1 fruit fly cellular context compared by ENCODE assay signal in genomic region chr3L:1886125-1886544, dm6.
TF ChIP-seq lines count a peak whose summit lies in the region.

No protein-coding gene starts in this region.

TF ChIP-seq in whole organism, embryonic, 481 proteins besides CTCF, POLR2A, EP300 and RAD21 (continued from another document and continues in another):
- TF ChIP-seq CG6683 (GFP tag; optimal IDR thresholded peaks at IDR 0.05; lab: Kevin White, UChicago) (no peak), Doc2 (GFP tag; IDR thresholded peaks at IDR 0.05; lab: Robert Waterston, UW) (no peak), Spps (tag; optimal IDR thresholded peaks at IDR 0.05; lab: Kevin White, UChicago) (peak; percentile 56), BtbVII (GFP tag; optimal IDR thresholded peaks at IDR 0.05; lab: Kevin White, UChicago) (peak; percentile 29), cas (GFP tag; IDR thresholded peaks at IDR 0.05; lab: Robert Waterston, UW) (no peak), CG3838 (GFP tag; optimal IDR thresholded peaks at IDR 0.05; lab: Kevin White, UChicago) (peak; percentile 57), Atf3 (GFP tag; optimal IDR thresholded peaks at IDR 0.05; lab: Kevin White, UChicago) (peak; percentile 82), Adf1 (GFP tag; IDR thresholded peaks at IDR 0.05; lab: Robert Waterston, UW) (no peak), Sry-δ (GFP tag; optimal IDR thresholded peaks at IDR 0.05; lab: Kevin White, UChicago) (peak; percentile 37), Sin3A (optimal IDR thresholded peaks at IDR 0.05; lab: Kevin White, UChicago) (no peak), B-H1 (GFP tag; IDR thresholded peaks at IDR 0.05; lab: Robert Waterston, UW) (peak; percentile 73), Atf-2 (GFP tag; optimal IDR thresholded peaks at IDR 0.05; lab: Kevin White, UChicago) (peak; percentile 77), slbo (GFP tag; IDR thresholded peaks at IDR 0.05; lab: Robert Waterston, UW) (peak; percentile 64; the same call in 1 of the 2 replicates), ERR (GFP tag; optimal IDR thresholded peaks at IDR 0.05; lab: Kevin White, UChicago) (peak; percentile 37), gsb (GFP tag; IDR thresholded peaks at IDR 0.05; lab: Robert Waterston, UW) (0 out of 2 replicates have a peak, but pooled peaks have one; percentile 26), her (GFP tag; optimal IDR thresholded peaks at IDR 0.05; lab: Kevin White, UChicago) (peak; percentile 55), crol (GFP tag; IDR thresholded peaks at IDR 0.05; lab: Robert Waterston, UW) (no peak), H2.0 (GFP tag; IDR thresholded peaks at IDR 0.05; lab: Robert Waterston, UW) (peak; percentile 79), lbe (GFP tag; optimal IDR thresholded peaks at IDR 0.05; lab: Kevin White, UChicago) (peak; percentile 93), CG17359 (tag; optimal IDR thresholded peaks at IDR 0.05; lab: Kevin White, UChicago) (peak; percentile 93), ab (GFP tag; optimal IDR thresholded peaks at IDR 0.05; lab: Kevin White, UChicago) (no peak), CG17612 (GFP tag; IDR thresholded peaks at IDR 0.05; lab: Robert Waterston, UW) (no peak; the same call in 1 of the 2 replicates), HLH4C (GFP tag; IDR thresholded peaks at IDR 0.05; lab: Robert Waterston, UW; ENCODE audit: partially characterized antibody) (no peak), trem (tag; optimal IDR thresholded peaks at IDR 0.05; lab: Kevin White, UChicago) (peak; percentile 83), TFAM (GFP tag; optimal IDR thresholded peaks at IDR 0.05; lab: Kevin White, UChicago) (peak; percentile 62), Dek (tag; optimal IDR thresholded peaks at IDR 0.05; lab: Kevin White, UChicago) (peak; percentile 27), eyg (GFP tag; optimal IDR thresholded peaks at IDR 0.05; lab: Kevin White, UChicago) (peak; percentile 47), CG16779 (GFP tag; IDR thresholded peaks at IDR 0.05; lab: Robert Waterston, UW) (no peak), CG31224 (GFP tag; IDR thresholded peaks at IDR 0.05; lab: Robert Waterston, UW) (peak; percentile 59), Taf1 (GFP tag; IDR thresholded peaks at IDR 0.05; lab: Robert Waterston, UW) (no peak), fd64A (GFP tag; optimal IDR thresholded peaks at IDR 0.05; lab: Kevin White, UChicago) (peak; percentile 73), CG7839 (tag; optimal IDR thresholded peaks at IDR 0.05; lab: Kevin White, UChicago) (peak; percentile 85), ATbp (GFP tag; optimal IDR thresholded peaks at IDR 0.05; lab: Kevin White, UChicago) (peak; percentile 84), CG8281 (tag; optimal IDR thresholded peaks at IDR 0.05; lab: Kevin White, UChicago) (peak; percentile 64), esg (GFP tag; conservative IDR thresholded peaks at IDR 0.05; lab: Robert Waterston, UW) (peak; percentile 82), CG7745 (tag; optimal IDR thresholded peaks at IDR 0.05; lab: Kevin White, UChicago) (no peak), dimm (GFP tag; IDR thresholded peaks at IDR 0.05; lab: Robert Waterston, UW) (peak; percentile 80), inv (GFP tag; IDR thresholded peaks at IDR 0.05; lab: Robert Waterston, UW; ENCODE audit: partially characterized antibody) (no peak), CG16813 (GFP tag; IDR thresholded peaks at IDR 0.05; lab: Robert Waterston, UW; ENCODE audit: partially characterized antibody) (no peak), CG12942 (GFP tag; optimal IDR thresholded peaks at IDR 0.05; lab: Kevin White, UChicago) (peak; percentile 65), CG3995 (GFP tag; optimal IDR thresholded peaks at IDR 0.05; lab: Kevin White, UChicago) (no peak), CG8944 (GFP tag; optimal IDR thresholded peaks at IDR 0.05; lab: Kevin White, UChicago) (peak; percentile 74), CoRest (tag; optimal IDR thresholded peaks at IDR 0.05; lab: Kevin White, UChicago) (peak; percentile 79), CG3407 (GFP tag; optimal IDR thresholded peaks at IDR 0.05; lab: Kevin White, UChicago) (peak; percentile 77), Ssrp (tag; optimal IDR thresholded peaks at IDR 0.05; lab: Kevin White, UChicago) (peak; percentile 88), Antp (GFP tag; optimal IDR thresholded peaks at IDR 0.05; lab: Kevin White, UChicago) (peak; percentile 75), CG16863 (GFP tag; optimal IDR thresholded peaks at IDR 0.05; lab: Kevin White, UChicago) (peak; percentile 89), unc-4 (GFP tag; IDR thresholded peaks at IDR 0.05; lab: Robert Waterston, UW; ENCODE audit: partially characterized antibody) (no peak), psq (GFP tag; optimal IDR thresholded peaks at IDR 0.05; lab: Kevin White, UChicago) (peak; percentile 50), CG6254 (GFP tag; optimal IDR thresholded peaks at IDR 0.05; lab: Kevin White, UChicago) (peak; percentile 80), CG4404 (GFP tag; IDR thresholded peaks at IDR 0.05; lab: Robert Waterston, UW) (peak; percentile 88), CG1832 (GFP tag; optimal IDR thresholded peaks at IDR 0.05; lab: Kevin White, UChicago) (no peak), Opbp (GFP tag; IDR thresholded peaks at IDR 0.05; lab: Robert Waterston, UW; ENCODE audit: partially characterized antibody) (no peak), zf30C (GFP tag; optimal IDR thresholded peaks at IDR 0.05; lab: Kevin White, UChicago) (peak; percentile 89), Hand (GFP tag; optimal IDR thresholded peaks at IDR 0.05; lab: Kevin White, UChicago) (no peak), Stat92E (GFP tag; optimal IDR thresholded peaks at IDR 0.05; lab: Kevin White, UChicago) (no peak), CG12391 (tag; optimal IDR thresholded peaks at IDR 0.05; lab: Kevin White, UChicago) (peak; percentile 84), CG8388 (GFP tag; optimal IDR thresholded peaks at IDR 0.05; lab: Kevin White, UChicago) (peak; percentile 79), wek (GFP tag; optimal IDR thresholded peaks at IDR 0.05; lab: Kevin White, UChicago) (peak; percentile 68), CG11695 (GFP tag; IDR thresholded peaks at IDR 0.05; lab: Robert Waterston, UW) (peak; percentile 70), NC2β (GFP tag; optimal IDR thresholded peaks at IDR 0.05; lab: Kevin White, UChicago) (peak; percentile 83), fd3F (GFP tag; optimal IDR thresholded peaks at IDR 0.05; lab: Kevin White, UChicago) (peak; percentile 37), fd96Cb (tag; optimal IDR thresholded peaks at IDR 0.05; lab: Kevin White, UChicago) (peak; percentile 90), row (GFP tag; IDR thresholded peaks at IDR 0.05; lab: Robert Waterston, UW) (peak; percentile 81), scrt (GFP tag; optimal IDR thresholded peaks at IDR 0.05; lab: Kevin White, UChicago) (peak; percentile 48), CG3726 (GFP tag; IDR thresholded peaks at IDR 0.05; lab: Robert Waterston, UW) (peak; percentile 77; the same call in 2 of the 3 replicates), CG7786 (GFP tag; optimal IDR thresholded peaks at IDR 0.05; lab: Kevin White, UChicago) (peak; percentile 76), gce (GFP tag; IDR thresholded peaks at IDR 0.05; lab: Robert Waterston, UW) (peak; percentile 75; the same call in 2 of the 3 replicates), CG34422 (GFP tag; IDR thresholded peaks at IDR 0.05; lab: Robert Waterston, UW) (peak; percentile 83), Scr (GFP tag; IDR thresholded peaks at IDR 0.05; lab: Robert Waterston, UW; ENCODE audit: partially characterized antibody) (no peak), CG7372 (GFP tag; IDR thresholded peaks at IDR 0.05; lab: Robert Waterston, UW) (peak; percentile 73), NfI (GFP tag; optimal IDR thresholded peaks at IDR 0.05; lab: Kevin White, UChicago) (peak; percentile 70), CG2120 (GFP tag; optimal IDR thresholded peaks at IDR 0.05; lab: Kevin White, UChicago) (no peak), MESR4 (GFP tag; optimal IDR thresholded peaks at IDR 0.05; lab: Kevin White, UChicago) (peak; percentile 6), tup (GFP tag; optimal IDR thresholded peaks at IDR 0.05; lab: Kevin White, UChicago) (no peak), Fer2 (tag; optimal IDR thresholded peaks at IDR 0.05; lab: Kevin White, UChicago) (peak; percentile 25), corto (GFP tag; optimal IDR thresholded peaks at IDR 0.05; lab: Kevin White, UChicago) (peak; percentile 82), Six4 (GFP tag; optimal IDR thresholded peaks at IDR 0.05; lab: Kevin White, UChicago) (peak; percentile 72), CG30403 (GFP tag; optimal IDR thresholded peaks at IDR 0.05; lab: Kevin White, UChicago) (peak; percentile 78), Med (GFP tag; lab: Kevin White, UChicago) (peak; percentile 96), CG1024 (GFP tag; IDR thresholded peaks at IDR 0.05; lab: Robert Waterston, UW) (peak; percentile 86), Gsc (GFP tag; IDR thresholded peaks at IDR 0.05; lab: Robert Waterston, UW) (peak; percentile 72), dan (GFP tag; IDR thresholded peaks at IDR 0.05; lab: Robert Waterston, UW) (peak; percentile 78), CG18619 (GFP tag; optimal IDR thresholded peaks at IDR 0.05; lab: Kevin White, UChicago) (peak; percentile 46), CG17385 (GFP tag; optimal IDR thresholded peaks at IDR 0.05; lab: Kevin White, UChicago) (peak; percentile 74), al (GFP tag; IDR thresholded peaks at IDR 0.05; lab: Robert Waterston, UW) (peak; percentile 32; the same call in 1 of the 2 replicates), Gug (GFP tag; IDR thresholded peaks at IDR 0.05; lab: Robert Waterston, UW) (peak; percentile 51; the same call in 2 of the 4 replicates), CG10654 (GFP tag; optimal IDR thresholded peaks at IDR 0.05; lab: Kevin White, UChicago) (peak; percentile 80), da (GFP tag; optimal IDR thresholded peaks at IDR 0.05; lab: Kevin White, UChicago) (peak; percentile 54), lilli (GFP tag; optimal IDR thresholded peaks at IDR 0.05; lab: Kevin White, UChicago) (peak; percentile 67), HLH54F (GFP tag; optimal IDR thresholded peaks at IDR 0.05; lab: Kevin White, UChicago) (peak; percentile 42), pfk (GFP tag; optimal IDR thresholded peaks at IDR 0.05; lab: Kevin White, UChicago) (no peak), CG13287 (GFP tag; IDR thresholded peaks at IDR 0.05; lab: Robert Waterston, UW; ENCODE audit: partially characterized antibody) (no peak), fu2 (GFP tag; optimal IDR thresholded peaks at IDR 0.05; lab: Kevin White, UChicago) (peak; percentile 39), ato (GFP tag; IDR thresholded peaks at IDR 0.05; lab: Robert Waterston, UW; ENCODE audit: partially characterized antibody) (no peak), CG6854 (GFP tag; optimal IDR thresholded peaks at IDR 0.05; lab: Kevin White, UChicago) (no peak), pho (GFP tag; optimal IDR thresholded peaks at IDR 0.05; lab: Kevin White, UChicago) (peak; percentile 40), Hmr (GFP tag; optimal IDR thresholded peaks at IDR 0.05; lab: Kevin White, UChicago) (no peak), CG5245 (GFP tag; optimal IDR thresholded peaks at IDR 0.05; lab: Kevin White, UChicago) (peak; percentile 83), gcm2 (GFP tag; optimal IDR thresholded peaks at IDR 0.05; lab: Kevin White, UChicago) (peak; percentile 54), caup (GFP tag; optimal IDR thresholded peaks at IDR 0.05; lab: Kevin White, UChicago; ENCODE audit: severe bottlenecking) (peak; percentile 40), CG4854 (GFP tag; optimal IDR thresholded peaks at IDR 0.05; lab: Kevin White, UChicago) (peak; percentile 68), tna (GFP tag; IDR thresholded peaks at IDR 0.05; lab: Robert Waterston, UW; ENCODE audit: partially characterized antibody) (no peak), CG10274 (GFP tag; optimal IDR thresholded peaks at IDR 0.05; lab: Kevin White, UChicago) (peak; percentile 50), btn (GFP tag; optimal IDR thresholded peaks at IDR 0.05; lab: Kevin White, UChicago) (peak; percentile 89), ara (GFP tag; IDR thresholded peaks at IDR 0.05; lab: Robert Waterston, UW) (peak; percentile 91), CG11696 (GFP tag; IDR thresholded peaks at IDR 0.05; lab: Robert Waterston, UW) (peak; percentile 73), Dfd (GFP tag; optimal IDR thresholded peaks at IDR 0.05; lab: Kevin White, UChicago) (no peak), shn (GFP tag; optimal IDR thresholded peaks at IDR 0.05; lab: Kevin White, UChicago) (peak; percentile 64), br (optimal IDR thresholded peaks at IDR 0.05; lab: Kevin White, UChicago) (no peak), bigmax (GFP tag; optimal IDR thresholded peaks at IDR 0.05; lab: Kevin White, UChicago) (no peak), CG34224 (GFP tag; IDR thresholded peaks at IDR 0.05; lab: Robert Waterston, UW; ENCODE audit: partially characterized antibody) (no peak), CG1647 (GFP tag; optimal IDR thresholded peaks at IDR 0.05; lab: Kevin White, UChicago) (peak; percentile 73), tgo (GFP tag; IDR thresholded peaks at IDR 0.05; lab: Robert Waterston, UW) (peak; percentile 78), tin (GFP tag; optimal IDR thresholded peaks at IDR 0.05; lab: Kevin White, UChicago) (peak; percentile 86), ems (GFP tag; optimal IDR thresholded peaks at IDR 0.05; lab: Kevin White, UChicago) (peak; percentile 73), zfh2 (GFP tag; optimal IDR thresholded peaks at IDR 0.05; lab: Kevin White, UChicago) (no peak), CG2199 (GFP tag; IDR thresholded peaks at IDR 0.05; lab: Robert Waterston, UW) (peak; percentile 91; the same call in 2 of the 3 replicates), Blimp-1 (GFP tag; optimal IDR thresholded peaks at IDR 0.05; lab: Kevin White, UChicago) (peak; percentile 83), abd-A (tag; optimal IDR thresholded peaks at IDR 0.05; lab: Kevin White, UChicago) (no peak), PHDP (tag; optimal IDR thresholded peaks at IDR 0.05; lab: Kevin White, UChicago) (peak; percentile 66), ind (GFP tag; optimal IDR thresholded peaks at IDR 0.05; lab: Kevin White, UChicago) (peak; percentile 85), CG10209 (GFP tag; optimal IDR thresholded peaks at IDR 0.05; lab: Kevin White, UChicago) (peak; percentile 77), Atf6 (GFP tag; IDR thresholded peaks at IDR 0.05; lab: Robert Waterston, UW) (peak; percentile 28; the same call in 1 of the 2 replicates), Hey (tag; optimal IDR thresholded peaks at IDR 0.05; lab: Kevin White, UChicago) (no peak), hth (optimal IDR thresholded peaks at IDR 0.05; lab: Kevin White, UChicago) (no peak), pita (GFP tag; optimal IDR thresholded peaks at IDR 0.05; lab: Kevin White, UChicago) (no peak), CG11247 (GFP tag; IDR thresholded peaks at IDR 0.05; lab: Robert Waterston, UW) (peak; percentile 74), CG2129 (GFP tag; IDR thresholded peaks at IDR 0.05; lab: Robert Waterston, UW; ENCODE audit: partially characterized antibody) (no peak), B-H2 (GFP tag; optimal IDR thresholded peaks at IDR 0.05; lab: Kevin White, UChicago) (no peak), lab (GFP tag; optimal IDR thresholded peaks at IDR 0.05; lab: Kevin White, UChicago) (peak; percentile 68)
